Fruit fly (Drosophila melanogaster): Measurements from ENCODE around the gene Brd.
A peak's percentile ranks its signal among the peaks of the same experiment; 100 is the strongest.

The Brd gene

DNA sequence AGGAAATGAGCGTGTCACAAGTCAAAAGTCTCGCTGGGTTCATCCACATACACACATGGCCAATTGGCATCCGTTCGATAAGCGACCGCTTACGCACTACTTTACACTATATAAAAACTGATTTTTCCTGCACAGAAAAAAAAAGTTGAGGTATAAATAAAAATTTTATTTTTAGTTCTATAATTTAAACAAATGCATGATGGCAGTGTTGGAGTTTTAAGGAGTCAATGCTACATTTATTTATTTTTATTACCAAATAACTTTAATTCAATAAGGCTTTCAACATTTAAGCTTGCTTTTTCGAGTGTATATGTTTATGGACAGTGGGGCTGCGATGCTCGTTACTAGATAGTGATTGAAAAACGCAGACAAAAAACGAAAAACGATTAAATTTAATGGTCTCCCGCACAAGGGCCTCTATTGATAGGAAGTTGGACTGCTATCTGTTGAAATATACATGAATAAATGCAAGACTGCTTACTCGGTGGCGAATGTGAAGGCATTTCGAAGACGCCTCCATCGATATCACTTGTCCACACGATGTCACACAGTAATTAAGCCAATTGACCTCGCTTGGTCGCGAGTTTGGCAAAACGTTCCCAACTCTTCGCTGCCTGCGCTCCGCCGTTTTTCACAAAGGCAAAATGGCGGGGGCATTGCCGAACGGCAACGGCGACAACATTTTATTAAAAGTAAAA lies 39.3 kb downstream of the Brd start (continued):
- TF ChIP-seq CG33213 (GFP tag; optimal IDR thresholded peaks at IDR 0.05) (no peak), Jarid2 (GFP tag; optimal IDR thresholded peaks at IDR 0.05) (peak; percentile 42), ham (GFP tag; IDR thresholded peaks at IDR 0.05) (no peak), Spps (tag; optimal IDR thresholded peaks at IDR 0.05) (peak; percentile 76), cwo (GFP tag; optimal IDR thresholded peaks at IDR 0.05) (peak; percentile 67), CG11504 (tag; optimal IDR thresholded peaks at IDR 0.05) (peak; percentile 89), CG2712 (tag; optimal IDR thresholded peaks at IDR 0.05) (peak; percentile 88), Bdp1 (GFP tag; optimal IDR thresholded peaks at IDR 0.05) (peak; percentile 32), Sry-δ (GFP tag; optimal IDR thresholded peaks at IDR 0.05) (no peak), CG4854 (GFP tag; optimal IDR thresholded peaks at IDR 0.05) (no peak), lov (optimal IDR thresholded peaks at IDR 0.05) (no peak), lov (GFP tag; IDR thresholded peaks at IDR 0.05) (peak; percentile 53; the same call in 1 of the 3 replicates), stc (GFP tag; IDR thresholded peaks at IDR 0.05) (peak; percentile 57), corto (GFP tag; optimal IDR thresholded peaks at IDR 0.05) (no peak), Eip74EF (GFP tag; optimal IDR thresholded peaks at IDR 0.05) (peak in 1 of 2 experiments; percentile 78), dmrt99B (tag; optimal IDR thresholded peaks at IDR 0.05) (peak; percentile 87), luna (GFP tag; optimal IDR thresholded peaks at IDR 0.05) (no peak), Poxn (GFP tag; IDR thresholded peaks at IDR 0.05) (0 out of 2 replicates have a peak, but pooled peaks have one; percentile 19), CG6654 (GFP tag; optimal IDR thresholded peaks at IDR 0.05) (peak; percentile 13), gcm2 (GFP tag; optimal IDR thresholded peaks at IDR 0.05) (no peak), lab (GFP tag; optimal IDR thresholded peaks at IDR 0.05) (peak; percentile 81), gce (GFP tag; IDR thresholded peaks at IDR 0.05) (peak; percentile 45; the same call in 1 of the 3 replicates), psq (GFP tag; optimal IDR thresholded peaks at IDR 0.05) (peak; percentile 39), CG12942 (GFP tag; optimal IDR thresholded peaks at IDR 0.05) (peak; percentile 57), CG2875 (GFP tag; optimal IDR thresholded peaks at IDR 0.05) (peak; percentile 52), ranshi (GFP tag; IDR thresholded peaks at IDR 0.05) (peak; percentile 80), nom (GFP tag; optimal IDR thresholded peaks at IDR 0.05) (peak; percentile 55), Gsc (GFP tag; IDR thresholded peaks at IDR 0.05) (no peak), br (optimal IDR thresholded peaks at IDR 0.05) (no peak), NC2β (GFP tag; optimal IDR thresholded peaks at IDR 0.05) (no peak), CoRest (tag; optimal IDR thresholded peaks at IDR 0.05) (peak; percentile 85), Optix (GFP tag; IDR thresholded peaks at IDR 0.05) (no peak), inv (GFP tag; IDR thresholded peaks at IDR 0.05; ENCODE audit: partially characterized antibody) (no peak), Atf6 (GFP tag; IDR thresholded peaks at IDR 0.05) (peak; percentile 74), CG34224 (GFP tag; IDR thresholded peaks at IDR 0.05; ENCODE audit: partially characterized antibody) (no peak), sug (tag; optimal IDR thresholded peaks at IDR 0.05) (peak; percentile 52), gro (GFP tag; optimal IDR thresholded peaks at IDR 0.05) (no peak), klu (GFP tag; IDR thresholded peaks at IDR 0.05) (peak; percentile 22; the same call in 1 of the 2 replicates), CG13287 (GFP tag; IDR thresholded peaks at IDR 0.05; ENCODE audit: partially characterized antibody) (no peak), chn (GFP tag; optimal IDR thresholded peaks at IDR 0.05) (no peak), Scr (GFP tag; IDR thresholded peaks at IDR 0.05; ENCODE audit: partially characterized antibody) (no peak), crp (GFP tag; optimal IDR thresholded peaks at IDR 0.05) (no peak), chm (GFP tag; IDR thresholded peaks at IDR 0.05) (peak; percentile 65; the same call in 1 of the 2 replicates), Dbx (GFP tag; IDR thresholded peaks at IDR 0.05) (0 out of 3 replicates have a peak, but pooled peaks have one; percentile 18), jigr1 (GFP tag; IDR thresholded peaks at IDR 0.05) (0 out of 3 replicates have a peak, but pooled peaks have one; percentile 18), Ssrp (tag; optimal IDR thresholded peaks at IDR 0.05) (peak; percentile 80), CkIIα-i1 (GFP tag; IDR thresholded peaks at IDR 0.05) (no peak), CG4707 (GFP tag; optimal IDR thresholded peaks at IDR 0.05) (peak; percentile 49), CG1233 (GFP tag; optimal IDR thresholded peaks at IDR 0.05) (peak; percentile 74)
